Fruit fly (Drosophila melanogaster) whole organism, embryonic: ENCODE results near the gene Ublcp1.

ENCODE experiments used
- Atf6 ChIP-seq: fragments of 200-800 bp; sonication (Bioruptor generic); IDR thresholded peaks from 2 replicates; pipeline ENCODE4 v1.3.6; 2022; ENCODE audit warnings: missing biosample characterization, missing genetic modification characterization
- CG10959 ChIP-seq: fragments of 200-800 bp; sonication (Bioruptor generic); IDR thresholded peaks from 2 replicates; pipeline ENCODE4 v1.3.6; 2022; ENCODE audit warnings: missing biosample characterization, missing genetic modification characterization
- CG11247 ChIP-seq: fragments of 200-800 bp; sonication (Bioruptor generic); IDR thresholded peaks from 2 replicates; pipeline ENCODE4 v1.3.6; 2022; ENCODE audit warnings: missing biosample characterization, missing genetic modification characterization
- CG12104 ChIP-seq: fragments of 200-800 bp; sonication (Bioruptor generic); optimal IDR thresholded peaks from 3 replicates; lab custom pipeline; 2016; ENCODE audit warnings: missing biosample characterization, missing genetic modification characterization
- CG17186 ChIP-seq: fragments of 200-800 bp; sonication (Bioruptor generic); optimal IDR thresholded peaks from 3 replicates; lab custom pipeline; 2017; ENCODE audit warnings: missing biosample characterization, missing genetic modification reagents, missing genetic modification characterization
- CG17359 ChIP-seq: fragments of 200-800 bp; sonication (Bioruptor generic); optimal IDR thresholded peaks from 3 replicates; lab custom pipeline; 2018; ENCODE audit warnings: missing biosample characterization, mild to moderate bottlenecking, missing genetic modification characterization, moderate library complexity
- CG17802 ChIP-seq: fragments of 200-800 bp; sonication (Bioruptor generic); optimal IDR thresholded peaks from 2 replicates; lab custom pipeline; 2018; ENCODE audit warnings: missing biosample characterization, mild to moderate bottlenecking, missing genetic modification characterization, moderate library complexity
- CG1792 ChIP-seq: fragments of 200-800 bp; sonication (Bioruptor generic); optimal IDR thresholded peaks from 2 replicates; lab custom pipeline; 2016; ENCODE audit warnings: missing biosample characterization, missing genetic modification characterization
- CG18011 ChIP-seq: fragments of 200-800 bp; sonication (Bioruptor generic); optimal IDR thresholded peaks from 2 replicates; lab custom pipeline; 2017; ENCODE audit warnings: missing biosample characterization, missing genetic modification characterization, mild to moderate bottlenecking, moderate library complexity, missing genotype
- CG2116 ChIP-seq: fragments of 200-800 bp; sonication (Bioruptor generic); optimal IDR thresholded peaks from 3 replicates; lab custom pipeline; 2018; ENCODE audit warnings: missing biosample characterization, mild to moderate bottlenecking, missing genetic modification characterization
- CG2889 ChIP-seq: fragments of 200-800 bp; sonication (Bioruptor generic); IDR thresholded peaks from 3 replicates; pipeline ENCODE4 v1.3.6; 2022; ENCODE audit warnings: missing biosample characterization, missing genetic modification characterization
- CG32767 ChIP-seq: fragments of 200-800 bp; sonication (Bioruptor generic); IDR thresholded peaks from 2 replicates; pipeline ENCODE4 v1.3.6; 2022; ENCODE audit warnings: missing biosample characterization, missing genetic modification characterization
- CG34224 ChIP-seq: fragments of 200-800 bp; sonication (Bioruptor generic); IDR thresholded peaks from 3 replicates; pipeline ENCODE4 v1.3.6; 2022; ENCODE audit warnings: missing biosample characterization, missing genetic modification characterization; ENCODE audit not compliant: partially characterized antibody
- CG34376 ChIP-seq: fragments of 200-800 bp; sonication (Bioruptor generic); optimal IDR thresholded peaks from 2 replicates; lab custom pipeline; 2018; ENCODE audit warnings: missing biosample characterization, mild to moderate bottlenecking, missing genetic modification characterization
- CG6175 ChIP-seq: fragments of 200-800 bp; sonication (Bioruptor generic); IDR thresholded peaks from 3 replicates; pipeline ENCODE4 v1.3.6; 2022; ENCODE audit warnings: missing biosample characterization, missing genetic modification characterization
- CG6254 ChIP-seq: fragments of 200-800 bp; sonication (Bioruptor generic); optimal IDR thresholded peaks from 3 replicates; lab custom pipeline; 2017; ENCODE audit warnings: mild to moderate bottlenecking, missing biosample characterization, missing genetic modification reagents, missing genetic modification characterization
- CG6813 ChIP-seq: fragments of 200-800 bp; sonication (Bioruptor generic); optimal IDR thresholded peaks from 2 replicates; lab custom pipeline; 2017; ENCODE audit warnings: missing biosample characterization, missing genetic modification characterization, mild to moderate bottlenecking, moderate library complexity, missing genetic modification reagents
- CG7357 ChIP-seq: fragments of 200-800 bp; sonication (Bioruptor generic); IDR thresholded peaks from 3 replicates; pipeline ENCODE4 v1.3.6; 2022; ENCODE audit warnings: missing biosample characterization, missing genetic modification characterization
- CG7839 ChIP-seq: fragments of 200-800 bp; sonication (Bioruptor generic); optimal IDR thresholded peaks from 3 replicates; lab custom pipeline; 2018; ENCODE audit warnings: missing biosample characterization, mild to moderate bottlenecking, missing genetic modification characterization, moderate library complexity
- CG9609 ChIP-seq: fragments of 200-800 bp; sonication (Bioruptor generic); optimal IDR thresholded peaks from 3 replicates; lab custom pipeline; 2016; ENCODE audit warnings: missing biosample characterization, missing genetic modification characterization
- CG9727 ChIP-seq: fragments of 200-800 bp; sonication (Bioruptor generic); optimal IDR thresholded peaks from 3 replicates; lab custom pipeline; 2017; ENCODE audit warnings: missing biosample characterization, mild to moderate bottlenecking, missing genetic modification characterization
- CG9817 ChIP-seq: fragments of 200-800 bp; sonication (Bioruptor generic); optimal IDR thresholded peaks from 2 replicates; lab custom pipeline; 2018; ENCODE audit warnings: missing biosample characterization, mild to moderate bottlenecking, missing genetic modification characterization, moderate library complexity
- H15 ChIP-seq: fragments of 200-800 bp; sonication (Bioruptor generic); IDR thresholded peaks from 3 replicates; pipeline ENCODE4 v1.3.6; 2022; ENCODE audit warnings: missing biosample characterization, missing genetic modification characterization
- HLHmδ ChIP-seq: fragments of 200-800 bp; sonication (Bioruptor generic); optimal IDR thresholded peaks from 2 replicates; lab custom pipeline; 2018; ENCODE audit warnings: missing biosample characterization, mild to moderate bottlenecking, missing genetic modification characterization, moderate library complexity
- Lpt ChIP-seq: fragments of >200 bp; optimal IDR thresholded peaks from 2 replicates; lab custom pipeline; 2018; ENCODE audit warnings: missing biosample characterization, missing genetic modification characterization
- MESR4 ChIP-seq: fragments of 200-800 bp; sonication (Bioruptor generic); optimal IDR thresholded peaks from 2 replicates; lab custom pipeline; 2018; ENCODE audit warnings: missing biosample characterization, mild to moderate bottlenecking, missing genetic modification characterization, moderate library complexity
- Usf ChIP-seq: fragments of 200-800 bp; sonication (Bioruptor generic); optimal IDR thresholded peaks from 2 replicates; lab custom pipeline; 2017; ENCODE audit warnings: missing genotype, missing biosample characterization, missing genetic modification characterization
- ato ChIP-seq: fragments of 200-800 bp; sonication (Bioruptor generic); IDR thresholded peaks from 2 replicates; pipeline ENCODE4 v1.3.6; 2022; ENCODE audit warnings: missing biosample characterization, missing genetic modification characterization; ENCODE audit not compliant: partially characterized antibody
- bcd ChIP-seq: fragments of 200-800 bp; sonication (Bioruptor generic); optimal IDR thresholded peaks from 2 replicates; lab custom pipeline; 2017; ENCODE audit warnings: missing biosample characterization, mild to moderate bottlenecking, missing genetic modification characterization
- br ChIP-seq: fragments of >200 bp; optimal IDR thresholded peaks from 2 replicates; lab custom pipeline; 2017
- cas ChIP-seq: fragments of 200-800 bp; sonication (Bioruptor generic); IDR thresholded peaks from 2 replicates; pipeline ENCODE4 v1.3.6; 2022; ENCODE audit warnings: missing biosample characterization, missing genetic modification characterization
- caup ChIP-seq: fragments of 200-800 bp; sonication (Bioruptor generic); optimal IDR thresholded peaks from 3 replicates; lab custom pipeline; 2017; ENCODE audit warnings: missing biosample characterization, mild to moderate bottlenecking, missing genetic modification characterization, moderate library complexity; ENCODE audit not compliant: severe bottlenecking
- chif ChIP-seq, 2 experiments: fragments of 200-800 bp; sonication (Bioruptor generic); optimal IDR thresholded peaks; 3 replicates each; lab custom pipeline; 2016; ENCODE audit warnings: missing biosample characterization in 2 of 2, missing genetic modification characterization in 2 of 2
- dimm ChIP-seq: fragments of 200-800 bp; sonication (Bioruptor generic); IDR thresholded peaks from 2 replicates; pipeline ENCODE4 v1.3.6; 2022; ENCODE audit warnings: missing biosample characterization, missing genetic modification characterization
- dpn ChIP-seq, 2 experiments: fragments of 200-800 bp; sonication (Bioruptor generic); optimal IDR thresholded peaks; 3 replicates each; lab custom pipeline; 2016; ENCODE audit warnings: missing biosample characterization in 2 of 2, missing genetic modification characterization in 2 of 2
- eve ChIP-seq, 2 experiments: fragments of >200 bp; optimal IDR thresholded peaks; 2 replicates each; lab custom pipeline; 2017; ENCODE audit warnings: missing biosample characterization in 2 of 2, missing genetic modification characterization in 2 of 2
- fd102C ChIP-seq: fragments of 200-800 bp; sonication (Bioruptor generic); optimal IDR thresholded peaks from 2 replicates; lab custom pipeline; 2018; ENCODE audit warnings: missing biosample characterization, mild to moderate bottlenecking, missing genetic modification characterization, moderate library complexity
- hth ChIP-seq: fragments of >200 bp; optimal IDR thresholded peaks from 2 replicates; lab custom pipeline; 2017; ENCODE audit warnings: inconsistent platforms
- lbe ChIP-seq: fragments of 200-800 bp; sonication (Bioruptor generic); optimal IDR thresholded peaks from 2 replicates; lab custom pipeline; 2016; ENCODE audit warnings: missing biosample characterization, mild to moderate bottlenecking, missing genetic modification characterization
- pfk ChIP-seq: fragments of 200-800 bp; sonication (Bioruptor generic); optimal IDR thresholded peaks from 2 replicates; lab custom pipeline; 2018; ENCODE audit warnings: missing biosample characterization, mild to moderate bottlenecking, missing genetic modification characterization, moderate library complexity
- pho ChIP-seq: fragments of 200-800 bp; sonication (Bioruptor generic); optimal IDR thresholded peaks from 2 replicates; lab custom pipeline; 2016; ENCODE audit warnings: missing biosample characterization, missing genetic modification characterization
- pnt ChIP-seq: fragments of 200-800 bp; sonication (Bioruptor generic); optimal IDR thresholded peaks from 3 replicates; lab custom pipeline; 2016; ENCODE audit warnings: missing biosample characterization, missing genetic modification characterization
- pzg ChIP-seq: fragments of 200-800 bp; sonication (Bioruptor generic); optimal IDR thresholded peaks from 3 replicates; lab custom pipeline; 2018; ENCODE audit warnings: missing biosample characterization, mild to moderate bottlenecking, missing genetic modification characterization, moderate library complexity
- run ChIP-seq: fragments of 200-800 bp; sonication (Bioruptor generic); optimal IDR thresholded peaks from 3 replicates; lab custom pipeline; 2018; ENCODE audit warnings: missing biosample characterization, mild to moderate bottlenecking, missing genetic modification characterization
- sens-2 ChIP-seq: fragments of 200-800 bp; sonication (Bioruptor generic); IDR thresholded peaks from 2 replicates; pipeline ENCODE4 v1.3.6; 2022; ENCODE audit warnings: missing biosample characterization, missing genetic modification characterization
- trh ChIP-seq: fragments of 200-800 bp; sonication (Bioruptor generic); optimal IDR thresholded peaks from 2 replicates; lab custom pipeline; 2016; ENCODE audit warnings: missing biosample characterization, missing genetic modification characterization
- tx ChIP-seq: fragments of 200-800 bp; sonication (Bioruptor generic); optimal IDR thresholded peaks from 2 replicates; lab custom pipeline; 2016; ENCODE audit warnings: missing biosample characterization, missing genetic modification characterization
- usp ChIP-seq: fragments of >200 bp; optimal IDR thresholded peaks from 2 replicates; lab custom pipeline; 2017; ENCODE audit warnings: missing biosample characterization, missing genetic modification characterization
- wdn ChIP-seq: fragments of 200-800 bp; sonication (Bioruptor generic); IDR thresholded peaks from 2 replicates; pipeline ENCODE4 v1.3.6; 2022; ENCODE audit warnings: missing biosample characterization, missing genetic modification characterization
- wek ChIP-seq: fragments of 200-800 bp; sonication (Bioruptor generic); optimal IDR thresholded peaks from 3 replicates; lab custom pipeline; 2018; ENCODE audit warnings: missing biosample characterization, mild to moderate bottlenecking, missing genetic modification characterization, moderate library complexity
- zen2 ChIP-seq: fragments of 200-800 bp; sonication (Bioruptor generic); IDR thresholded peaks from 3 replicates; pipeline ENCODE4 v1.3.6; 2022; ENCODE audit warnings: missing biosample characterization, missing genetic modification characterization; ENCODE audit not compliant: partially characterized antibody

Ublcp1 gene

DNA sequence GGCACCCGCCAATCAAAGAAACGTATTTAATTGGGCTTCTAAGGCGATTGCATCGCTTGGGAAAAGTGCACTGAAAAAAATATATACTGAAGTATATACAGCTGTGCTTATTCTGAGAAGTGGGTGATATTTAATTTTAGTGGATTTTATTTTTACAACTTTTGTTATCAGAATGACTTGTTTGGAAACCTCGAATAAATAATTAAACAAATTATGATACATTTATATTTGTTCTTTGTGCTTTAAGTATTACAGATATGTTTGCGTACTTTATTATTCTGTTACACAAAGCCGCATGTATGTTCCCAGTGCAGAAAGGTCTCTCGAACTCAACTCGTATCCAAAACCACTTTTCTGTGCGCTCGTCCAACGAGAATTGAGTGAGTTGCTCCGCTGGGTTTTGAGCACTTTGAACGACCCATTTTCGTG is 12.6 kb upstream of the Ublcp1 start (continued):
- TF ChIP-seq run = peak; percentile 64
- TF ChIP-seq CG17359 (tag; lab: Kevin White, UChicago) = peak; percentile 81
- no peak for TF ChIP-seq CG10959 (GFP tag; lab: Robert Waterston, UW)
- peak; percentile 59 for TF ChIP-seq trh (GFP tag; lab: Kevin White, UChicago)
- TF ChIP-seq CG7357 (GFP tag; lab: Robert Waterston, UW) = peak; percentile 54; the same call in 1 of the 3 replicates
- TF ChIP-seq bcd (GFP tag; lab: Kevin White, UChicago) = peak; percentile 71
- TF ChIP-seq HLHmδ (GFP tag; lab: Kevin White, UChicago) = no peak
- peak; percentile 33 for TF ChIP-seq lbe (GFP tag; lab: Kevin White, UChicago)
- peak; percentile 6; the same call in 1 of the 2 replicates for TF ChIP-seq sens-2 (GFP tag; lab: Robert Waterston, UW)
- TF ChIP-seq CG34376 (GFP tag; lab: Kevin White, UChicago) = peak; percentile 34
- peak; percentile 61 to 69 for TF ChIP-seq dpn (GFP tag; optimal IDR thresholded peaks at IDR 0.05; lab: Kevin White, UChicago)
- 0 out of 2 replicates have a peak, but pooled peaks have one; percentile 12 for TF ChIP-seq CG11247
- no peak for TF ChIP-seq cas
- TF ChIP-seq CG9817 (tag; lab: Kevin White, UChicago) = peak; percentile 63
- no peak; the same call in 1 of the 2 replicates for TF ChIP-seq CG32767 (GFP tag; lab: Robert Waterston, UW)
- TF ChIP-seq usp (GFP tag; lab: Kevin White, UChicago) = no peak
- peak; percentile 31 for TF ChIP-seq tx (GFP tag; lab: Kevin White, UChicago)
- peak; percentile 16 for TF ChIP-seq CG1792 (GFP tag; lab: Kevin White, UChicago)
- no peak for TF ChIP-seq pzg
- no peak for TF ChIP-seq pfk (GFP tag; lab: Kevin White, UChicago)
- peak; percentile 21 for TF ChIP-seq pnt (GFP tag; lab: Kevin White, UChicago)
- TF ChIP-seq H15 (GFP tag; lab: Robert Waterston, UW) = peak; percentile 51; the same call in 1 of the 3 replicates
- peak; percentile 59 for TF ChIP-seq CG6254 (GFP tag; lab: Kevin White, UChicago)
- no peak for TF ChIP-seq pho (GFP tag; lab: Kevin White, UChicago)
- no peak for TF ChIP-seq CG6175
- no peak for TF ChIP-seq br (lab: Kevin White, UChicago)
- TF ChIP-seq CG2116 (GFP tag; lab: Kevin White, UChicago) = peak; percentile 24
- no peak for TF ChIP-seq MESR4 (GFP tag; lab: Kevin White, UChicago)
- peak; percentile 62 for TF ChIP-seq CG6813 (GFP tag; lab: Kevin White, UChicago)
- TF ChIP-seq Lpt = no peak
- 0 out of 2 replicates have a peak, but pooled peaks have one; percentile 36 for TF ChIP-seq wdn (GFP tag; lab: Robert Waterston, UW)
- peak; percentile 50 for TF ChIP-seq caup (GFP tag; lab: Kevin White, UChicago)
- peak; percentile 88 for TF ChIP-seq CG7839 (tag; lab: Kevin White, UChicago)
- no peak for TF ChIP-seq hth (lab: Kevin White, UChicago)
- TF ChIP-seq Usf (GFP tag; lab: Kevin White, UChicago) = peak; percentile 6
- no peak for TF ChIP-seq dimm (GFP tag; lab: Robert Waterston, UW)
- no peak for TF ChIP-seq fd102C (GFP tag; lab: Kevin White, UChicago)
- TF ChIP-seq CG18011 (GFP tag; lab: Kevin White, UChicago) = no peak
- no peak for TF ChIP-seq CG2889 (GFP tag; lab: Robert Waterston, UW)
- TF ChIP-seq CG34224 (GFP tag; lab: Robert Waterston, UW) = no peak
- TF ChIP-seq zen2 (GFP tag; lab: Robert Waterston, UW) = no peak
- no peak for TF ChIP-seq ato (GFP tag; lab: Robert Waterston, UW)
- peak; percentile 15 to 49 for TF ChIP-seq chif (GFP tag; optimal IDR thresholded peaks at IDR 0.05; lab: Kevin White, UChicago)
- TF ChIP-seq CG9727 = peak; percentile 67
- no peak for TF ChIP-seq eve (GFP tag; optimal IDR thresholded peaks at IDR 0.05; lab: Kevin White, UChicago)
- no peak for TF ChIP-seq CG17186
- TF ChIP-seq CG17802 (tag; lab: Kevin White, UChicago) = peak; percentile 45
- TF ChIP-seq Atf6 (GFP tag; lab: Robert Waterston, UW) = peak; percentile 59; the same call in 1 of the 2 replicates
- TF ChIP-seq wek (GFP tag; lab: Kevin White, UChicago) = no peak
- no peak for TF ChIP-seq CG9609 (GFP tag; lab: Kevin White, UChicago)
- TF ChIP-seq CG12104 (GFP tag; lab: Kevin White, UChicago) = peak; percentile 66
